Worm (Caenorhabditis elegans) whole organism, young adult: Measurements from ENCODE around the gene D2096.5.

ENCODE experiments used
- B0035.1 ChIP-seq: sonication (generic microtip); optimal IDR thresholded peaks from 2 replicates; lab custom pipeline; 2016; ENCODE audit warnings: missing genetic modification characterization, mild to moderate bottlenecking, missing compliant biosample characterization, missing genotype, missing genetic modification reagents
- B0336.3 ChIP-seq: fragments of 200-800 bp; sonication (Bioruptor generic); IDR thresholded peaks from 2 replicates; pipeline ENCODE4 v1.3.6; 2022; ENCODE audit warnings: missing genetic modification characterization, missing compliant biosample characterization
- F49E8.2 ChIP-seq: sonication (generic microtip); optimal IDR thresholded peaks from 3 replicates; lab custom pipeline; 2017; ENCODE audit warnings: missing genetic modification characterization, mild to moderate bottlenecking, missing compliant biosample characterization, antibody characterized with exemption, moderate library complexity; ENCODE audit not compliant: insufficient read depth
- F52B5.7 ChIP-seq: sonication (generic microtip); optimal IDR thresholded peaks from 2 replicates; lab custom pipeline; 2016; ENCODE audit warnings: mild to moderate bottlenecking, missing genetic modification characterization, missing compliant biosample characterization
- F55B11.4 ChIP-seq: sonication (generic microtip); optimal IDR thresholded peaks from 2 replicates; lab custom pipeline; 2016; ENCODE audit warnings: missing compliant biosample characterization, missing genetic modification characterization, borderline replicate concordance; ENCODE audit not compliant: insufficient read depth
- T26A5.8 ChIP-seq: sonication (generic microtip); optimal IDR thresholded peaks from 2 replicates; lab custom pipeline; 2016; ENCODE audit warnings: missing genetic modification characterization, missing compliant biosample characterization
- Y53F4B.3 ChIP-seq: fragments of 200-800 bp; sonication (Bioruptor generic); IDR thresholded peaks from 2 replicates; pipeline ENCODE4 v1.3.6; 2022; ENCODE audit warnings: missing genetic modification reagents, missing genetic modification characterization, missing compliant biosample characterization
- Y56A3A.18 ChIP-seq: fragments of 200-800 bp; sonication (Bioruptor generic); IDR thresholded peaks from 2 replicates; pipeline ENCODE4 v1.3.6; 2022; ENCODE audit warnings: missing genetic modification reagents, missing genetic modification characterization, missing compliant biosample characterization
- akir-1 ChIP-seq: fragments of 200-800 bp; sonication (Bioruptor generic); optimal IDR thresholded peaks from 2 replicates; lab custom pipeline; 2018; ENCODE audit warnings: mild to moderate bottlenecking, missing genetic modification characterization, moderate library complexity, missing compliant biosample characterization
- aptf-2 ChIP-seq: fragments of 200-800 bp; sonication (Bioruptor generic); conservative IDR thresholded peaks from 2 replicates; pipeline ENCODE4 v1.3.6; 2022; ENCODE audit warnings: missing genetic modification reagents, missing genetic modification characterization, missing compliant biosample characterization
- aptf-3 ChIP-seq: fragments of 200-800 bp; sonication (Bioruptor generic); IDR thresholded peaks from 2 replicates; pipeline ENCODE4 v1.3.6; 2022; ENCODE audit warnings: missing genetic modification characterization, missing compliant biosample characterization
- atf-7 ChIP-seq: sonication (generic microtip); optimal IDR thresholded peaks from 2 replicates; lab custom pipeline; 2017; ENCODE audit warnings: mild to moderate bottlenecking, missing genetic modification characterization, missing compliant biosample characterization
- attf-6 ChIP-seq: fragments of 200-800 bp; sonication (Bioruptor generic); IDR thresholded peaks from 2 replicates; pipeline ENCODE4 v1.3.6; 2022; ENCODE audit warnings: missing genetic modification reagents, missing genetic modification characterization, missing compliant biosample characterization
- bed-2 ChIP-seq: fragments of 200-800 bp; sonication (Bioruptor generic); IDR thresholded peaks from 2 replicates; pipeline ENCODE4 v1.3.6; 2022; ENCODE audit warnings: missing genetic modification reagents, missing genetic modification characterization, missing compliant biosample characterization
- cebp-1 ChIP-seq, 2 experiments: fragments of 200-800 bp in 1 of 2; sonication (Bioruptor generic) in 1 of 2; sonication (generic microtip) in 1 of 2; IDR thresholded peaks in 1 of 2; optimal IDR thresholded peaks in 1 of 2; 2 replicates each; pipeline versions ENCODE4 v1.3.6 to Lab custom; 2017 to 2022; ENCODE audit warnings: missing compliant biosample characterization in 2 of 2, missing genetic modification characterization in 2 of 2, mild to moderate bottlenecking in 1 of 2, missing genetic modification reagents in 1 of 2, moderate library complexity in 1 of 2
- ceh-100 ChIP-seq: fragments of 200-800 bp; sonication (Bioruptor generic); IDR thresholded peaks from 2 replicates; pipeline ENCODE4 v1.3.6; 2022; ENCODE audit warnings: missing genetic modification reagents, missing genetic modification characterization, missing compliant biosample characterization
- ceh-27 ChIP-seq: fragments of 200-800 bp; sonication (Bioruptor generic); optimal IDR thresholded peaks from 2 replicates; lab custom pipeline; 2018; ENCODE audit warnings: mild to moderate bottlenecking, missing genetic modification characterization, moderate library complexity, missing compliant biosample characterization
- ceh-79 ChIP-seq: sonication (generic microtip); optimal IDR thresholded peaks from 2 replicates; lab custom pipeline; 2017; ENCODE audit warnings: mild to moderate bottlenecking, missing genetic modification characterization, missing compliant biosample characterization
- efl-1 ChIP-seq: fragments of 150-350 bp; optimal IDR thresholded peaks from 2 replicates; lab custom pipeline; 2014; ENCODE audit warnings: missing biosample characterization, missing genetic modification reagents, missing genetic modification characterization
- egl-18 ChIP-seq: fragments of 200-800 bp; sonication (Bioruptor generic); IDR thresholded peaks from 2 replicates; pipeline ENCODE4 v1.3.6; 2022; ENCODE audit warnings: missing genetic modification reagents, missing genetic modification characterization, missing compliant biosample characterization
- egl-44 ChIP-seq: fragments of 200-800 bp; sonication (Bioruptor generic); IDR thresholded peaks from 2 replicates; pipeline ENCODE4 v1.3.6; 2022; ENCODE audit warnings: missing genetic modification reagents, missing genetic modification characterization, missing compliant biosample characterization
- ekl-4 ChIP-seq: fragments of 200-800 bp; sonication (Bioruptor generic); IDR thresholded peaks from 2 replicates; pipeline ENCODE4 v1.3.6; 2022; ENCODE audit warnings: missing genetic modification reagents, missing genetic modification characterization, missing compliant biosample characterization
- gei-17 ChIP-seq: fragments of 200-800 bp; sonication (Bioruptor generic); optimal IDR thresholded peaks from 2 replicates; lab custom pipeline; 2018; ENCODE audit warnings: mild to moderate bottlenecking, missing genetic modification characterization, missing compliant biosample characterization
- him-1 ChIP-seq: sonication (generic microtip); optimal IDR thresholded peaks from 2 replicates; lab custom pipeline; 2016; ENCODE audit warnings: missing genotype, missing genetic modification reagents, missing genetic modification characterization, missing compliant biosample characterization
- hlh-26 ChIP-seq: fragments of 200-800 bp; sonication (Bioruptor generic); conservative IDR thresholded peaks from 2 replicates; pipeline ENCODE4 v1.3.6; 2022; ENCODE audit warnings: missing genetic modification reagents, missing genetic modification characterization, missing compliant biosample characterization
- lag-1 ChIP-seq: fragments of 200-800 bp; sonication (Bioruptor generic); IDR thresholded peaks from 2 replicates; pipeline ENCODE4 v1.3.6; 2022; ENCODE audit warnings: missing genetic modification reagents, missing genetic modification characterization, missing compliant biosample characterization
- let-526 ChIP-seq: fragments of 200-800 bp; sonication (Bioruptor generic); IDR thresholded peaks from 2 replicates; pipeline ENCODE4 v1.3.6; 2022; ENCODE audit warnings: missing genetic modification reagents, missing genetic modification characterization, missing compliant biosample characterization
- lin-35 ChIP-seq, 3 experiments: fragments of 150-350 bp in 2 of 3; sonication (generic microtip) in 1 of 3; optimal IDR thresholded peaks; 2 replicates each; lab custom pipeline; 2014 to 2018; ENCODE audit warnings: missing biosample characterization in 3 of 3, missing genetic modification characterization in 3 of 3, missing genetic modification reagents in 3 of 3
- lin-40 ChIP-seq: sonication (generic microtip); optimal IDR thresholded peaks from 2 replicates; lab custom pipeline; 2016; ENCODE audit warnings: missing genetic modification characterization, mild to moderate bottlenecking, missing compliant biosample characterization, missing genotype, missing genetic modification reagents
- madf-3 ChIP-seq: fragments of 200-800 bp; sonication (Bioruptor generic); IDR thresholded peaks from 2 replicates; pipeline ENCODE4 v1.3.6; 2022; ENCODE audit warnings: missing genetic modification reagents, missing genetic modification characterization, missing compliant biosample characterization
- mcd-1 ChIP-seq: fragments of 200-800 bp; sonication (Bioruptor generic); IDR thresholded peaks from 2 replicates; pipeline ENCODE4 v1.3.6; 2022; ENCODE audit warnings: missing genetic modification reagents, missing genetic modification characterization, missing compliant biosample characterization
- nhr-120 ChIP-seq: fragments of 200-800 bp; sonication (Bioruptor generic); IDR thresholded peaks from 2 replicates; pipeline ENCODE4 v1.3.6; 2022; ENCODE audit warnings: missing genetic modification characterization, missing compliant biosample characterization
- nhr-27 ChIP-seq: fragments of 200-800 bp; sonication (Bioruptor generic); optimal IDR thresholded peaks from 2 replicates; lab custom pipeline; 2018; ENCODE audit warnings: mild to moderate bottlenecking, missing genetic modification characterization, moderate library complexity, missing compliant biosample characterization
- pbrm-1 ChIP-seq: fragments of 200-800 bp; sonication (Bioruptor generic); IDR thresholded peaks from 2 replicates; pipeline ENCODE4 v1.3.6; 2022; ENCODE audit warnings: missing genetic modification reagents, missing genetic modification characterization, missing compliant biosample characterization
- rec-8 ChIP-seq, 2 experiments: sonication (generic microtip); optimal IDR thresholded peaks; 2 replicates each; lab custom pipeline; 2016; ENCODE audit warnings: mild to moderate bottlenecking in 2 of 2, missing genetic modification characterization in 2 of 2, missing genetic modification reagents in 2 of 2, missing genotype in 2 of 2, missing biosample characterization in 1 of 2, missing compliant biosample characterization in 1 of 2, moderate library complexity in 1 of 2
- sdz-38 ChIP-seq: sonication (generic microtip); optimal IDR thresholded peaks from 2 replicates; lab custom pipeline; 2016; ENCODE audit warnings: missing genotype, missing genetic modification characterization, missing compliant biosample characterization
- snpc-4 ChIP-seq, 5 experiments: fragments of 150-350 bp in 1 of 5; sonication (generic microtip) in 4 of 5; optimal IDR thresholded peaks; 2 replicates each; lab custom pipeline; 2014 to 2018; ENCODE audit warnings: missing genetic modification characterization in 5 of 5, missing biosample characterization in 3 of 5, antibody characterized with exemption in 2 of 5, mild to moderate bottlenecking in 2 of 5, missing compliant biosample characterization in 2 of 5, missing genotype in 2 of 5, moderate library complexity in 2 of 5, missing genetic modification reagents in 1 of 5
- somi-1 ChIP-seq: fragments of 200-800 bp; sonication (Bioruptor generic); optimal IDR thresholded peaks from 2 replicates; lab custom pipeline; 2018; ENCODE audit warnings: mild to moderate bottlenecking, missing genetic modification characterization, missing compliant biosample characterization
- tbp1 ChIP-seq: fragments of 200-800 bp; sonication (Bioruptor generic); optimal IDR thresholded peaks from 2 replicates; lab custom pipeline; 2018; ENCODE audit warnings: mild to moderate bottlenecking, missing genetic modification characterization, missing compliant biosample characterization
- tbx-9 ChIP-seq: sonication (generic microtip); optimal IDR thresholded peaks from 2 replicates; lab custom pipeline; 2016; ENCODE audit warnings: borderline replicate concordance, missing genetic modification characterization, inconsistent platforms, missing compliant biosample characterization
- tlf-1 ChIP-seq: fragments of 200-800 bp; sonication (Bioruptor generic); optimal IDR thresholded peaks from 2 replicates; lab custom pipeline; 2018; ENCODE audit warnings: mild to moderate bottlenecking, missing genetic modification characterization, missing compliant biosample characterization
- zfh-2 ChIP-seq: fragments of 200-800 bp; sonication (Bioruptor generic); conservative IDR thresholded peaks from 2 replicates; pipeline ENCODE4 v1.3.6; 2022; ENCODE audit warnings: missing genetic modification reagents, missing genetic modification characterization, missing compliant biosample characterization
- ztf-22 ChIP-seq: fragments of 200-800 bp; sonication (Bioruptor generic); optimal IDR thresholded peaks from 2 replicates; lab custom pipeline; 2018; ENCODE audit warnings: mild to moderate bottlenecking, missing genetic modification characterization, moderate library complexity, missing compliant biosample characterization
- ztf-25 ChIP-seq: fragments of 200-800 bp; sonication (Bioruptor generic); IDR thresholded peaks from 2 replicates; pipeline ENCODE4 v1.3.6; 2022; ENCODE audit warnings: missing genetic modification reagents, missing genetic modification characterization, missing compliant biosample characterization
- ztf-3 ChIP-seq: fragments of 200-800 bp; sonication (Bioruptor generic); optimal IDR thresholded peaks from 2 replicates; lab custom pipeline; 2018; ENCODE audit warnings: mild to moderate bottlenecking, missing genetic modification characterization, missing compliant biosample characterization
- ztf-6 ChIP-seq: fragments of 200-800 bp; sonication (Bioruptor generic); IDR thresholded peaks from 2 replicates; pipeline ENCODE4 v1.3.6; 2022; ENCODE audit warnings: missing genetic modification reagents, missing genetic modification characterization, missing compliant biosample characterization

D2096.5 gene

ce11 chrIV:8375381-8375780 lies 15.8 kb upstream of the D2096.5 start:
- TF ChIP-seq rec-8 (tag; optimal IDR thresholded peaks at IDR 0.05; lab: Kevin White, UChicago) (peak; percentile 51 to 76), F49E8.2 (tag; lab: Kevin White, UChicago) (peak; percentile 57), sdz-38 (tag; lab: Kevin White, UChicago) (no peak), B0336.3 (GFP tag; lab: Robert Waterston, UW) (peak; percentile 83), F55B11.4 (tag; lab: Kevin White, UChicago) (no peak), ceh-27 (GFP tag; lab: Kevin White, UChicago) (peak; percentile 70), egl-18 (GFP tag; lab: Robert Waterston, UW) (no peak), bed-2 (GFP tag; lab: Robert Waterston, UW) (no peak), him-1 (peak; percentile 88), tlf-1 (GFP tag; lab: Kevin White, UChicago) (peak; percentile 24), tbp1 (peak; percentile 89), akir-1 (no peak), tbx-9 (tag; lab: Kevin White, UChicago) (no peak), ztf-3 (GFP tag; lab: Kevin White, UChicago) (no peak), zfh-2 (no peak), nhr-120 (no peak), let-526 (GFP tag; lab: Robert Waterston, UW) (no peak), somi-1 (GFP tag; lab: Kevin White, UChicago) (peak; percentile 55), nhr-27 (tag; lab: Kevin White, UChicago) (peak; percentile 21), ztf-6 (GFP tag; lab: Robert Waterston, UW) (0 out of 2 replicates have a peak, but pooled peaks have one; percentile 48), gei-17 (GFP tag; lab: Kevin White, UChicago) (no peak), aptf-3 (GFP tag; lab: Robert Waterston, UW) (0 out of 2 replicates have a peak, but pooled peaks have one; percentile 36), hlh-26 (GFP tag; lab: Robert Waterston, UW) (no peak), F52B5.7 (tag; lab: Kevin White, UChicago) (peak; percentile 74), lin-35 (GFP tag; optimal IDR thresholded peaks at IDR 0.05; lab: Kevin White, UChicago) (peak in 1 of 3 experiments; percentile 61), ztf-25 (GFP tag; lab: Robert Waterston, UW) (peak; percentile 44; the same call in 1 of the 2 replicates), ekl-4 (GFP tag; lab: Robert Waterston, UW) (peak; percentile 66), cebp-1 (GFP tag; IDR thresholded peaks at IDR 0.05; lab: Robert Waterston, UW) (0 out of 2 replicates have a peak, but pooled peaks have one; percentile 9), cebp-1 (tag; optimal IDR thresholded peaks at IDR 0.05; lab: Kevin White, UChicago) (peak; percentile 70), ceh-79 (tag; lab: Kevin White, UChicago) (peak; percentile 56), efl-1 (GFP tag; lab: Kevin White, UChicago) (peak; percentile 18), Y53F4B.3 (GFP tag; lab: Robert Waterston, UW) (peak; percentile 20; the same call in 1 of the 2 replicates), lag-1 (GFP tag; lab: Robert Waterston, UW) (no peak), aptf-2 (GFP tag; lab: Robert Waterston, UW) (no peak), attf-6 (GFP tag; lab: Robert Waterston, UW) (0 out of 2 replicates have a peak, but pooled peaks have one; percentile 16), snpc-4 (GFP tag; optimal IDR thresholded peaks at IDR 0.05; lab: Kevin White, UChicago) (peak; percentile 86), snpc-4 (tag; optimal IDR thresholded peaks at IDR 0.05; lab: Kevin White, UChicago) (peak in 3 of 4 experiments; percentile 70 to 74 (median 71)), egl-44 (GFP tag; lab: Robert Waterston, UW) (peak; percentile 67; the same call in 1 of the 2 replicates), ceh-100 (GFP tag; lab: Robert Waterston, UW) (no peak), lin-40 (tag; lab: Kevin White, UChicago) (peak; percentile 64), atf-7 (tag; lab: Kevin White, UChicago) (peak; percentile 31), B0035.1 (tag; lab: Kevin White, UChicago) (peak; percentile 29), Y56A3A.18 (0 out of 2 replicates have a peak, but pooled peaks have one; percentile 35), madf-3 (GFP tag; lab: Robert Waterston, UW) (no peak), mcd-1 (GFP tag; lab: Robert Waterston, UW) (peak; percentile 59; the same call in 1 of the 2 replicates), ztf-22 (GFP tag; lab: Kevin White, UChicago) (no peak), T26A5.8 (tag; lab: Kevin White, UChicago) (no peak), pbrm-1 (peak; percentile 62; the same call in 1 of the 2 replicates)
